Fruit fly (Drosophila melanogaster) whole organism, embryonic: ENCODE results near the gene Cbl.

Source experiments
- Abd-B ChIP-seq: fragments of 200-800 bp; sonication (Bioruptor generic); optimal IDR thresholded peaks from 2 replicates; lab custom pipeline; 2018; ENCODE audit warnings: missing biosample characterization, mild to moderate bottlenecking, missing genetic modification characterization, moderate library complexity
- Atf-2 ChIP-seq: fragments of 200-800 bp; sonication (Bioruptor generic); optimal IDR thresholded peaks from 2 replicates; lab custom pipeline; 2016; ENCODE audit warnings: missing biosample characterization, missing genetic modification characterization
- B-H1 ChIP-seq: fragments of 200-800 bp; sonication (Bioruptor generic); IDR thresholded peaks from 3 replicates; pipeline ENCODE4 v1.3.6; 2022; ENCODE audit warnings: missing biosample characterization, missing genetic modification characterization
- BEAF-32 ChIP-seq: fragments of 200-800 bp; sonication (Bioruptor generic); optimal IDR thresholded peaks from 3 replicates; lab custom pipeline; 2017; ENCODE audit warnings: missing biosample characterization, missing genetic modification characterization, mild to moderate bottlenecking, moderate library complexity, missing genetic modification reagents
- Bgb ChIP-seq: fragments of 200-800 bp; sonication (Bioruptor generic); IDR thresholded peaks from 2 replicates; pipeline ENCODE4 v1.3.6; 2022; ENCODE audit warnings: missing biosample characterization, missing genetic modification characterization; ENCODE audit not compliant: partially characterized antibody
- CG10267 ChIP-seq: fragments of 200-800 bp; sonication (Bioruptor generic); optimal IDR thresholded peaks from 2 replicates; lab custom pipeline; 2018; ENCODE audit warnings: missing biosample characterization, mild to moderate bottlenecking, missing genetic modification characterization, moderate library complexity
- CG11093 ChIP-seq: fragments of 200-800 bp; sonication (Bioruptor generic); IDR thresholded peaks from 3 replicates; pipeline ENCODE4 v1.3.6; 2022; ENCODE audit warnings: missing biosample characterization, missing genetic modification characterization
- CG11696 ChIP-seq: fragments of 200-800 bp; sonication (Bioruptor generic); IDR thresholded peaks from 2 replicates; pipeline ENCODE4 v1.3.6; 2022; ENCODE audit warnings: missing biosample characterization, missing genetic modification characterization
- CG12155 ChIP-seq: fragments of 200-800 bp; sonication (Bioruptor generic); optimal IDR thresholded peaks from 3 replicates; lab custom pipeline; 2016; ENCODE audit warnings: missing biosample characterization, missing genetic modification characterization
- CG12299 ChIP-seq: fragments of 200-800 bp; sonication (Bioruptor generic); optimal IDR thresholded peaks from 2 replicates; lab custom pipeline; 2018; ENCODE audit warnings: missing biosample characterization, mild to moderate bottlenecking, missing genetic modification characterization
- CG1233 ChIP-seq: fragments of 200-800 bp; sonication (Bioruptor generic); optimal IDR thresholded peaks from 4 replicates; lab custom pipeline; 2018; ENCODE audit warnings: missing biosample characterization, mild to moderate bottlenecking, missing genetic modification characterization
- CG12391 ChIP-seq: fragments of 200-800 bp; sonication (Bioruptor generic); optimal IDR thresholded peaks from 3 replicates; lab custom pipeline; 2018; ENCODE audit warnings: missing biosample characterization, mild to moderate bottlenecking, missing genetic modification characterization, moderate library complexity
- CG12659 ChIP-seq: fragments of 200-800 bp; sonication (Bioruptor generic); optimal IDR thresholded peaks from 3 replicates; lab custom pipeline; 2017; ENCODE audit warnings: mild to moderate bottlenecking, missing biosample characterization, missing genetic modification reagents, missing genetic modification characterization
- CG14667 ChIP-seq: fragments of 200-800 bp; sonication (Bioruptor generic); IDR thresholded peaks from 2 replicates; pipeline ENCODE4 v1.3.6; 2022; ENCODE audit warnings: missing biosample characterization, missing genetic modification characterization
- CG14965 ChIP-seq: fragments of 200-800 bp; sonication (Bioruptor generic); optimal IDR thresholded peaks from 2 replicates; lab custom pipeline; 2016; ENCODE audit warnings: missing biosample characterization, missing genetic modification characterization, borderline replicate concordance
- CG15514 ChIP-seq: fragments of 200-800 bp; sonication (Bioruptor generic); optimal IDR thresholded peaks from 3 replicates; lab custom pipeline; 2017; ENCODE audit warnings: missing biosample characterization, missing genetic modification characterization, mild to moderate bottlenecking, moderate library complexity, missing genetic modification reagents
- CG16813 ChIP-seq: fragments of 200-800 bp; sonication (Bioruptor generic); IDR thresholded peaks from 3 replicates; pipeline ENCODE4 v1.3.6; 2022; ENCODE audit warnings: missing biosample characterization, missing genetic modification characterization; ENCODE audit not compliant: partially characterized antibody
- CG17186 ChIP-seq: fragments of 200-800 bp; sonication (Bioruptor generic); optimal IDR thresholded peaks from 3 replicates; lab custom pipeline; 2017; ENCODE audit warnings: missing biosample characterization, missing genetic modification reagents, missing genetic modification characterization
- CG17359 ChIP-seq: fragments of 200-800 bp; sonication (Bioruptor generic); optimal IDR thresholded peaks from 3 replicates; lab custom pipeline; 2018; ENCODE audit warnings: missing biosample characterization, mild to moderate bottlenecking, missing genetic modification characterization, moderate library complexity
- CG17802 ChIP-seq: fragments of 200-800 bp; sonication (Bioruptor generic); optimal IDR thresholded peaks from 2 replicates; lab custom pipeline; 2018; ENCODE audit warnings: missing biosample characterization, mild to moderate bottlenecking, missing genetic modification characterization, moderate library complexity
- CG2116 ChIP-seq: fragments of 200-800 bp; sonication (Bioruptor generic); optimal IDR thresholded peaks from 3 replicates; lab custom pipeline; 2018; ENCODE audit warnings: missing biosample characterization, mild to moderate bottlenecking, missing genetic modification characterization
- CG2202 ChIP-seq: fragments of 200-800 bp; sonication (Bioruptor generic); optimal IDR thresholded peaks from 2 replicates; lab custom pipeline; 2018; ENCODE audit warnings: missing biosample characterization, mild to moderate bottlenecking, missing genetic modification characterization
- CG31441 ChIP-seq: fragments of 200-800 bp; sonication (Bioruptor generic); IDR thresholded peaks from 2 replicates; pipeline ENCODE4 v1.3.6; 2022; ENCODE audit warnings: missing biosample characterization, missing genetic modification characterization
- CG4854 ChIP-seq: fragments of 200-800 bp; sonication (Bioruptor generic); optimal IDR thresholded peaks from 2 replicates; lab custom pipeline; 2016; ENCODE audit warnings: missing biosample characterization, missing genetic modification characterization, inconsistent platforms
- CG7839 ChIP-seq: fragments of 200-800 bp; sonication (Bioruptor generic); optimal IDR thresholded peaks from 3 replicates; lab custom pipeline; 2018; ENCODE audit warnings: missing biosample characterization, mild to moderate bottlenecking, missing genetic modification characterization, moderate library complexity
- CHES-1-like ChIP-seq: fragments of 200-800 bp; sonication (Bioruptor generic); optimal IDR thresholded peaks from 2 replicates; lab custom pipeline; 2016; ENCODE audit warnings: missing biosample characterization, missing genetic modification characterization
- Chrac-16 ChIP-seq: fragments of 200-800 bp; sonication (Bioruptor generic); optimal IDR thresholded peaks from 3 replicates; lab custom pipeline; 2016; ENCODE audit warnings: missing biosample characterization, missing genetic modification characterization
- CoRest ChIP-seq: fragments of 200-800 bp; sonication (Bioruptor generic); optimal IDR thresholded peaks from 3 replicates; lab custom pipeline; 2018; ENCODE audit warnings: missing biosample characterization, mild to moderate bottlenecking, missing genetic modification characterization, moderate library complexity
- Deaf1 ChIP-seq: fragments of 200-800 bp; optimal IDR thresholded peaks from 3 replicates; lab custom pipeline; 2019; ENCODE audit warnings: missing biosample characterization, mild to moderate bottlenecking, missing genetic modification characterization, moderate library complexity
- Ets97D ChIP-seq: fragments of 200-800 bp; sonication (Bioruptor generic); optimal IDR thresholded peaks from 3 replicates; lab custom pipeline; 2016; ENCODE audit warnings: missing biosample characterization, missing genetic modification characterization
- HLH54F ChIP-seq: fragments of 200-800 bp; sonication (Bioruptor generic); optimal IDR thresholded peaks from 3 replicates; lab custom pipeline; 2016; ENCODE audit warnings: missing biosample characterization, missing genetic modification characterization
- Oaz ChIP-seq: fragments of 200-800 bp; sonication (Bioruptor generic); IDR thresholded peaks from 2 replicates; pipeline ENCODE4 v1.3.6; 2022; ENCODE audit warnings: missing biosample characterization, missing genetic modification characterization
- Sin3A ChIP-seq: fragments of >200 bp; optimal IDR thresholded peaks from 2 replicates; lab custom pipeline; 2018
- crc ChIP-seq: fragments of 200-800 bp; sonication (Bioruptor generic); optimal IDR thresholded peaks from 2 replicates; lab custom pipeline; 2016; ENCODE audit warnings: missing biosample characterization, missing genetic modification characterization
- dpn ChIP-seq, 2 experiments: fragments of 200-800 bp; sonication (Bioruptor generic); optimal IDR thresholded peaks; 3 replicates each; lab custom pipeline; 2016; ENCODE audit warnings: missing biosample characterization in 2 of 2, missing genetic modification characterization in 2 of 2
- fd3F ChIP-seq: fragments of 200-800 bp; sonication (Bioruptor generic); optimal IDR thresholded peaks from 2 replicates; lab custom pipeline; 2018; ENCODE audit warnings: missing biosample characterization, mild to moderate bottlenecking, missing genetic modification characterization, moderate library complexity
- fu2 ChIP-seq: fragments of 200-800 bp; sonication (Bioruptor generic); optimal IDR thresholded peaks from 2 replicates; lab custom pipeline; 2016; ENCODE audit warnings: missing biosample characterization, missing genetic modification characterization
- gfzf ChIP-seq: fragments of 200-800 bp; sonication (Bioruptor generic); optimal IDR thresholded peaks from 2 replicates; lab custom pipeline; 2016; ENCODE audit warnings: missing biosample characterization, mild to moderate bottlenecking, missing genetic modification characterization, moderate library complexity
- kay ChIP-seq: fragments of 200-800 bp; sonication (Bioruptor generic); optimal IDR thresholded peaks from 2 replicates; lab custom pipeline; 2016; ENCODE audit warnings: missing biosample characterization, missing genetic modification characterization
- klu ChIP-seq: fragments of 200-800 bp; sonication (Bioruptor generic); IDR thresholded peaks from 2 replicates; pipeline ENCODE4 v1.3.6; 2022; ENCODE audit warnings: missing biosample characterization, missing genetic modification characterization
- lmd ChIP-seq: fragments of 200-800 bp; sonication (Bioruptor generic); IDR thresholded peaks from 2 replicates; pipeline ENCODE4 v1.3.6; 2022; ENCODE audit warnings: missing biosample characterization, missing genetic modification characterization
- nerfin-2 ChIP-seq: fragments of 200-800 bp; sonication (Bioruptor generic); IDR thresholded peaks from 2 replicates; pipeline ENCODE4 v1.3.6; 2022; ENCODE audit warnings: missing biosample characterization, missing genetic modification characterization; ENCODE audit not compliant: partially characterized antibody
- pan ChIP-seq, 4 experiments: fragments of >200 bp in 3 of 4; fragments of 200-800 bp in 1 of 4; sonication (Bioruptor generic) in 1 of 4; optimal IDR thresholded peaks in 3 of 4; IDR thresholded peaks in 1 of 4; 2 replicates each; pipeline versions ENCODE4 v1.3.6 to Lab custom; 2017 to 2022; ENCODE audit warnings: missing biosample characterization in 2 of 4, missing genetic modification characterization in 2 of 4, mixed read lengths in 1 of 4
- phol ChIP-seq: fragments of 200-800 bp; sonication (Bioruptor generic); optimal IDR thresholded peaks from 3 replicates; lab custom pipeline; 2018; ENCODE audit warnings: missing biosample characterization, mild to moderate bottlenecking, missing genetic modification characterization, moderate library complexity
- sob ChIP-seq: fragments of 200-800 bp; sonication (Bioruptor generic); IDR thresholded peaks from 2 replicates; pipeline ENCODE4 v1.3.6; 2022; ENCODE audit warnings: missing biosample characterization, missing genetic modification characterization
- sr ChIP-seq: fragments of 200-800 bp; sonication (Bioruptor generic); IDR thresholded peaks from 3 replicates; pipeline ENCODE4 v1.3.6; 2022; ENCODE audit warnings: missing biosample characterization, missing genetic modification characterization
- tin ChIP-seq: fragments of 200-800 bp; sonication (Bioruptor generic); optimal IDR thresholded peaks from 3 replicates; lab custom pipeline; 2016; ENCODE audit warnings: missing biosample characterization, missing genetic modification characterization
- toy ChIP-seq: fragments of 200-800 bp; sonication (Bioruptor generic); IDR thresholded peaks from 2 replicates; pipeline ENCODE4 v1.3.6; 2022; ENCODE audit warnings: missing biosample characterization, missing genetic modification characterization
- vnd ChIP-seq: fragments of 200-800 bp; sonication (Bioruptor generic); IDR thresholded peaks from 3 replicates; pipeline ENCODE4 v1.3.6; 2022; ENCODE audit warnings: missing biosample characterization, missing genetic modification characterization; ENCODE audit not compliant: partially characterized antibody
- zf30C ChIP-seq: fragments of 200-800 bp; sonication (Bioruptor generic); optimal IDR thresholded peaks from 3 replicates; lab custom pipeline; 2018; ENCODE audit warnings: missing biosample characterization, mild to moderate bottlenecking, missing genetic modification characterization

Gene Cbl

dm6 chr3L:8411439-8411897, 13.3 kb upstream of the Cbl start, which contains the start of gene Exo70 (continued):
- no peak for TF ChIP-seq CG1233
- peak; percentile 49 for TF ChIP-seq CHES-1-like (GFP tag; lab: Kevin White, UChicago)
- no peak for TF ChIP-seq CoRest (tag; lab: Kevin White, UChicago)
- peak; percentile 43 for TF ChIP-seq BEAF-32 (GFP tag; lab: Kevin White, UChicago)
- no peak for TF ChIP-seq CG17802 (tag; lab: Kevin White, UChicago)
- TF ChIP-seq Deaf1 (tag; lab: Kevin White, UChicago): no peak
- TF ChIP-seq CG17359: peak; percentile 63
- no peak for TF ChIP-seq CG11696 (GFP tag; lab: Robert Waterston, UW)
- peak; percentile 74 for TF ChIP-seq CG10267 (tag; lab: Kevin White, UChicago)
- TF ChIP-seq CG14965 (GFP tag; lab: Kevin White, UChicago): no peak
- peak; percentile 41 for TF ChIP-seq CG12391 (tag; lab: Kevin White, UChicago)
- peak; percentile 19 for TF ChIP-seq fd3F (GFP tag; lab: Kevin White, UChicago)
- no peak for TF ChIP-seq lmd (GFP tag; lab: Robert Waterston, UW)
- no peak for TF ChIP-seq kay (GFP tag; lab: Kevin White, UChicago)
- TF ChIP-seq crc (GFP tag; lab: Kevin White, UChicago): no peak
- peak; percentile 65 for TF ChIP-seq phol (tag; lab: Kevin White, UChicago)
- no peak for TF ChIP-seq CG31441 (GFP tag; lab: Robert Waterston, UW)
- no peak for TF ChIP-seq CG11093 (GFP tag; lab: Robert Waterston, UW)
- TF ChIP-seq CG16813 (GFP tag; lab: Robert Waterston, UW): no peak
- TF ChIP-seq klu (GFP tag; lab: Robert Waterston, UW): no peak
- TF ChIP-seq CG2116 (GFP tag; lab: Kevin White, UChicago): peak; percentile 66
- TF ChIP-seq sob (GFP tag; lab: Robert Waterston, UW): no peak
- TF ChIP-seq Chrac-16: no peak
- no peak for TF ChIP-seq Atf-2 (GFP tag; lab: Kevin White, UChicago)
- no peak for TF ChIP-seq pan (optimal IDR thresholded peaks at IDR 0.05; lab: Kevin White, UChicago)
- TF ChIP-seq pan (GFP tag; optimal IDR thresholded peaks at IDR 0.05 in 1 of 2, IDR thresholded peaks at IDR 0.05 in 1 of 2): no peak
- no peak for TF ChIP-seq CG7839 (tag; lab: Kevin White, UChicago)
- no peak for TF ChIP-seq B-H1 (GFP tag; lab: Robert Waterston, UW)
- peak; percentile 15 for TF ChIP-seq HLH54F (GFP tag; lab: Kevin White, UChicago)
- TF ChIP-seq Bgb (GFP tag; lab: Robert Waterston, UW): no peak
- TF ChIP-seq tin (GFP tag; lab: Kevin White, UChicago): no peak
- peak; percentile 51 for TF ChIP-seq Ets97D (GFP tag; lab: Kevin White, UChicago)
- no peak for TF ChIP-seq vnd
- TF ChIP-seq CG12299 (tag; lab: Kevin White, UChicago): no peak
- TF ChIP-seq sr (GFP tag; lab: Robert Waterston, UW): no peak
- TF ChIP-seq CG12659 (GFP tag; lab: Kevin White, UChicago): peak; percentile 54
- TF ChIP-seq dpn (GFP tag; optimal IDR thresholded peaks at IDR 0.05; lab: Kevin White, UChicago): peak in 1 of 2 experiments; percentile 9
- TF ChIP-seq Abd-B (GFP tag; lab: Kevin White, UChicago): peak; percentile 17
- TF ChIP-seq CG12155 (GFP tag; lab: Kevin White, UChicago): peak; percentile 11
- peak; percentile 92 for TF ChIP-seq CG4854 (GFP tag; lab: Kevin White, UChicago)
- peak; percentile 43 for TF ChIP-seq CG15514 (GFP tag; lab: Kevin White, UChicago)
- TF ChIP-seq zf30C (GFP tag; lab: Kevin White, UChicago): no peak
- peak; percentile 7 for TF ChIP-seq CG17186 (GFP tag; lab: Kevin White, UChicago)
- peak; percentile 18 for TF ChIP-seq fu2 (GFP tag; lab: Kevin White, UChicago)
- TF ChIP-seq Oaz (GFP tag; lab: Robert Waterston, UW): no peak
- TF ChIP-seq nerfin-2 (GFP tag; lab: Robert Waterston, UW): no peak
- no peak for TF ChIP-seq CG2202
- TF ChIP-seq Sin3A: peak; percentile 62
- no peak for TF ChIP-seq CG14667
- TF ChIP-seq toy (GFP tag; lab: Robert Waterston, UW): no peak
- peak; percentile 76 for TF ChIP-seq gfzf (GFP tag; lab: Kevin White, UChicago)
